Fruit fly (Drosophila melanogaster): ENCODE data around the gene Cenp-C.

DNA sequence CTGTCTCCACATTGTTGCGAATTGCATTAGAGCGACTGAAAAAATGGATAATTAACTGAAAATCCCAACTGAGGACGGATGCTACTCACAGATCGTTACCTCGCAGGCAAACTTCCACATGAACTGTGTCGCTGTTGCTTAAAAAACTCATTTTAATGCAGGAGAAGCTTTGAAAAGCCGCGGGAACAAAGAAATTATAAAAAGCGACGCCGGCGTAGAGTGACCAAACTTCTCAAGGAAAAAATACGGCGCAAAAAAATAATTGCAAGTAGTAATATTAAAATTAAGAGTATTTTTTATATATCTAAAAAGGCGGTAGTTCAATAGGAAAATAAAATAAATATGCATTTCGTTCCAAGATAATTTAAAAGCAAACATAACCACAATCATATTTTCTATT, 2.4 kb upstream of the Cenp-C start, which contains the start of gene pch2:
- TF ChIP-seq Sin3A (optimal IDR thresholded peaks at IDR 0.05) (no peak), ttk (optimal IDR thresholded peaks at IDR 0.05) (no peak)

All from Kc167 (cell line).